Worm (Caenorhabditis elegans): ENCODE measurements around the gene sel-12.

sel-12 gene

DNA sequence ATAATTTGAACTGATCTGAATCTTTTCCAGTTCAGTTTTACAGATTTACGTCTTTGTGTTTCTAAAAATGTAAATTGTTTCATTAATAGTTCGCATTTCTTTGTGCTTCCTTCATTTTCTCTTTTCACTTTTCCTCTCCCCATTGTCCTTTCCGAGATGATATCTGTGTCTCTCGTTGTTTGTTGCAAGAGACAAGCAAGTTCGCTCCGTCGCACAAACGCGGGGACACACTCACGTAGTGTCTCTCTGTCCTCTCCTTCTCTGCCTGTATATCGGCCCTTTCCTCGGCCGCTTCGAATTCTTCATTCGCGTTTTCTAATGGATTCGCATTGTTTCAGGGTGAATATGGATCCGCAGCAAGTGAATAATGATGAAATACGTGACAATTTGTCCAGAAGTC is 38.7 kb upstream of the sel-12 start, which contains the start of gene ZC13.1 (continued):
- TF ChIP-seq fkh-4 (tag; optimal IDR thresholded peaks at IDR 0.05; ENCODE audit: borderline replicate concordance) (no peak), ceh-82 (tag; optimal IDR thresholded peaks at IDR 0.05) (peak in 2 of 3 experiments; percentile 19 to 88), nhr-76 (tag; optimal IDR thresholded peaks at IDR 0.05) (no peak), nhr-47 (tag; optimal IDR thresholded peaks at IDR 0.05) (peak; percentile 64), nhr-77 (tag; optimal IDR thresholded peaks at IDR 0.05) (peak; percentile 58), nhr-20 (tag; optimal IDR thresholded peaks at IDR 0.05) (peak; percentile 62), nhr-90 (tag; optimal IDR thresholded peaks at IDR 0.05; ENCODE audit: poor library complexity) (no peak), pqm-1 (tag; optimal IDR thresholded peaks at IDR 0.05) (no peak), jun-1 (tag; optimal IDR thresholded peaks at IDR 0.05) (peak; percentile 18), nhr-85 (tag) (peak; percentile 73), snpc-4 (tag; optimal IDR thresholded peaks at IDR 0.05) (no peak), lsy-2 (tag; optimal IDR thresholded peaks at IDR 0.05) (peak; percentile 45 to 81), hpl-2 (GFP tag; optimal IDR thresholded peaks at IDR 0.05) (no peak), alr-1 (tag; optimal IDR thresholded peaks at IDR 0.05; ENCODE audit: borderline replicate concordance) (no peak), sox-4 (tag; optimal IDR thresholded peaks at IDR 0.05) (no peak), nhr-71 (tag; optimal IDR thresholded peaks at IDR 0.05) (peak; percentile 63), swsn-7 (tag; optimal IDR thresholded peaks at IDR 0.05) (peak; percentile 52), elt-3 (tag; optimal IDR thresholded peaks at IDR 0.05) (peak in 3 of 6 experiments; percentile 10 to 45 (median 38)), lin-14 (GFP tag; optimal IDR thresholded peaks at IDR 0.05) (peak; percentile 86), sup-37 (GFP tag; optimal IDR thresholded peaks at IDR 0.05) (no peak), nhr-11 (tag; optimal IDR thresholded peaks at IDR 0.05) (no peak), zag-1 (tag; optimal IDR thresholded peaks at IDR 0.05) (no peak), vab-15 (tag; optimal IDR thresholded peaks at IDR 0.05) (no peak), skn-1 (tag; optimal IDR thresholded peaks at IDR 0.05) (peak; percentile 96), hlh-17 (GFP tag; optimal IDR thresholded peaks at IDR 0.05; ENCODE audit: borderline replicate concordance) (no peak), ztf-4 (tag; optimal IDR thresholded peaks at IDR 0.05) (no peak), ets-5 (GFP tag; IDR thresholded peaks at IDR 0.05) (no peak), C04F5.9 (tag; optimal IDR thresholded peaks at IDR 0.05) (no peak), egl-27 (tag; optimal IDR thresholded peaks at IDR 0.05) (no peak), nhr-237 (tag; optimal IDR thresholded peaks at IDR 0.05) (no peak), Y116A8C.19 (tag; optimal IDR thresholded peaks at IDR 0.05; ENCODE audit: borderline replicate concordance) (no peak), zip-4 (GFP tag; optimal IDR thresholded peaks at IDR 0.05) (no peak), efl-3 (GFP tag; optimal IDR thresholded peaks at IDR 0.05) (no peak)

DNA sequence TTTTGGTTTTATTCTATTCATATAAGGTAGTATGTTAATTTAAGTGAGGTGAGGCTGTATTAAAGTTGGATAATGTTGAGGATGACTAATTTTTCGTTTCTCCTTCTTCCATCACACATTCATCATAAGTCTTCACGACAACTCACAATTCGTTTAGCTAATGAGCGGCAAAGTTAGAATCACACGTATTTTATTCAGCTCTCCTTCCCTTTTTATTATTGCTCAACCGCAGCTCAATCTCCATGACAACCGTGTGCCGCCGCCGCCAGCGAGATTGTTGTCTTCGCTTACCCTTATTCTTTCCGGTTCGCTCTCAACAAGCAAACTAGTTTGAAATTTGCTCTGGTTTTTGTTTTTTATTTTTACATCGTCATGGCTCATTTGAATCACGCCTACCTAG is 35.3 kb upstream of the sel-12 start, which contains the start of gene ZC13.2:
Gene ZC13.2 (plus strand): TSS at position 301 of the 400 bp plus-strand sequence.
- no peak for TF ChIP-seq nhr-71 (tag; optimal IDR thresholded peaks at IDR 0.05)
- no peak for TF ChIP-seq xbp-1 (tag; optimal IDR thresholded peaks at IDR 0.05)
- TF ChIP-seq ceh-88 (GFP tag; IDR thresholded peaks at IDR 0.05), result no peak
- TF ChIP-seq unc-98 (GFP tag; IDR thresholded peaks at IDR 0.05), result no peak
- no peak for TF ChIP-seq grh-1 (GFP tag; IDR thresholded peaks at IDR 0.05)
- TF ChIP-seq snpc-4 (tag; optimal IDR thresholded peaks at IDR 0.05), result no peak
- no peak for TF ChIP-seq pqm-1 (tag; optimal IDR thresholded peaks at IDR 0.05)
- TF ChIP-seq blmp-1 (tag; optimal IDR thresholded peaks at IDR 0.05), result no peak
- TF ChIP-seq ceh-8 (GFP tag; optimal IDR thresholded peaks at IDR 0.05), result peak; percentile 25
- TF ChIP-seq fkh-8 (tag; optimal IDR thresholded peaks at IDR 0.05), result peak; percentile 61
- no peak for TF ChIP-seq nhr-237 (tag; optimal IDR thresholded peaks at IDR 0.05)
- no peak for TF ChIP-seq nhr-47 (tag; optimal IDR thresholded peaks at IDR 0.05)
- no peak for TF ChIP-seq zag-1 (tag; optimal IDR thresholded peaks at IDR 0.05)

DNA sequence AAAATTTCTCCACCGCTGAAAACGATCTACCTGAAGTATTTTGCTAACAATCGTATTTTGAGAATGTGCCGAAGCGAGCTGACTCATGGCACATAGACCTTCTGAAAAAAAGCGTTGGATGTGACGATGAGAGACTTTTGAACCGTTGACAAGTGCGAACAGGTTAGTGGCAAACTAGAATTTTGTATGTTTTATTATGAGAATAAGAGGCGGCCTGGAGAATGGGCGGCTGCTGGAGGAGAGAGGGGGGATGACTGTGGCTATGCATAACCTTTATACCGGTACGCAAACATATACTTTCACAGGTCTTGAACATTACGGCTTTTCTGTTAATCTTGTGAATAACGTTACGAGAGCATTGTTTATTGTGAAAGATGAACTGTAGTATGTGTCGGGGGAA is 27.4 kb upstream of the sel-12 start, which contains the start of gene mam-1:
Gene mam-1 (minus strand): TSS at position 101 of the 400 bp plus-strand sequence.
- TF ChIP-seq efl-1 (optimal IDR thresholded peaks at IDR 0.05) (no peak), efl-1 (GFP tag; optimal IDR thresholded peaks at IDR 0.05 in 1 of 2) (no peak), unc-30 (tag; optimal IDR thresholded peaks at IDR 0.05) (no peak), lin-35 (GFP tag; optimal IDR thresholded peaks at IDR 0.05) (no peak), blmp-1 (tag; optimal IDR thresholded peaks at IDR 0.05) (no peak), efl-3 (GFP tag; optimal IDR thresholded peaks at IDR 0.05) (no peak), irx-1 (tag; optimal IDR thresholded peaks at IDR 0.05) (no peak), unc-62 (GFP tag; optimal IDR thresholded peaks at IDR 0.05) (no peak), ceh-82 (tag; optimal IDR thresholded peaks at IDR 0.05) (no peak), lin-15B (tag; optimal IDR thresholded peaks at IDR 0.05) (no peak), ces-1 (GFP tag; optimal IDR thresholded peaks at IDR 0.05) (no peak), lin-14 (GFP tag; optimal IDR thresholded peaks at IDR 0.05) (no peak), zag-1 (tag; optimal IDR thresholded peaks at IDR 0.05) (no peak), nhr-76 (tag; optimal IDR thresholded peaks at IDR 0.05) (no peak), F16B12.6 (tag; optimal IDR thresholded peaks at IDR 0.05) (no peak)
